Worm (Caenorhabditis elegans): ENCODE measurements around the gene R02D5.24.

Gene R02D5.24

ce11 chrV:14510746-14511145 is 9.6 kb downstream of the R02D5.24 start, which contains the start of gene R02D5.9:
TSS of gene R02D5.9 (minus strand) at chrV:14511123.
- no peak for TF ChIP-seq unc-62 (GFP tag; optimal IDR thresholded peaks at IDR 0.05)

- no peak for TF ChIP-seq unc-62 (GFP tag; optimal IDR thresholded peaks at IDR 0.05)
These were observed 16.9 kb downstream of the R02D5.24 start, which contains the start of gene R02D5.6 for ce11 chrV:14518010-14518409. TSS of gene R02D5.6 (minus strand) at chrV:14518110.

ce11 chrV:14519268-14519667 is 18.1 kb downstream of the R02D5.24 start, which contains the start of gene R02D5.8:
TSS of gene R02D5.8 (minus strand) at chrV:14519368.
- TF ChIP-seq unc-62 (GFP tag; optimal IDR thresholded peaks at IDR 0.05): no peak

- TF ChIP-seq unc-62 (GFP tag; optimal IDR thresholded peaks at IDR 0.05): no peak
These were observed 19.9 kb downstream of the R02D5.24 start, which contains the start of gene C53A5.17 for ce11 chrV:14521000-14521399. TSS of gene C53A5.17 (minus strand) at chrV:14521100.

ce11 chrV:14522514-14522913 is 21.4 kb downstream of the R02D5.24 start, which contains the start of gene C53A5.16:
TSS of gene C53A5.16 (minus strand) at chrV:14522614.
- TF ChIP-seq unc-62 (GFP tag; optimal IDR thresholded peaks at IDR 0.05): no peak

ce11 chrV:14523105-14523504 is 22.0 kb downstream of the R02D5.24 start, which contains the start of gene C53A5.2:
TSS of gene C53A5.2 (minus strand) at chrV:14523205.
- TF ChIP-seq unc-62 (GFP tag; optimal IDR thresholded peaks at IDR 0.05): no peak

- no peak for TF ChIP-seq unc-62 (GFP tag; optimal IDR thresholded peaks at IDR 0.05)
These were observed 22.8 kb downstream of the R02D5.24 start, which contains the start of gene ril-1 for ce11 chrV:14523788-14524582. TSS of gene ril-1 (minus strand) at chrV:14524129.

ce11 chrV:14525089-14525488 is 23.9 kb downstream of the R02D5.24 start, which contains the start of gene hda-1:
TSS of gene hda-1 (plus strand) at chrV:14525389.
- TF ChIP-seq unc-62 (GFP tag; optimal IDR thresholded peaks at IDR 0.05): no peak

- TF ChIP-seq unc-62 (GFP tag; optimal IDR thresholded peaks at IDR 0.05): no peak
These were observed 26.1 kb downstream of the R02D5.24 start for ce11 chrV:14527210-14527609.

ce11 chrV:14530813-14531212 is 29.7 kb downstream of the R02D5.24 start, which contains the start of gene kcnl-4:
TSS of gene kcnl-4 (plus strand) at chrV:14531113.
- no peak for TF ChIP-seq unc-62 (GFP tag; optimal IDR thresholded peaks at IDR 0.05)

- TF ChIP-seq unc-62 (GFP tag; optimal IDR thresholded peaks at IDR 0.05): no peak
These were observed 31.2 kb downstream of the R02D5.24 start for ce11 chrV:14532374-14532773.

ce11 chrV:14536274-14536673 is 35.1 kb downstream of the R02D5.24 start, which contains the start of gene tag-191:
TSS of gene tag-191 (minus strand) at chrV:14536374.
- TF ChIP-seq unc-62 (GFP tag; optimal IDR thresholded peaks at IDR 0.05): no peak

ce11 chrV:14539355-14539754 is 38.2 kb downstream of the R02D5.24 start:
- no peak for TF ChIP-seq unc-62 (GFP tag; optimal IDR thresholded peaks at IDR 0.05)

ce11 chrV:14540932-14541331 is 39.8 kb downstream of the R02D5.24 start:
- no peak for TF ChIP-seq unc-62 (GFP tag; optimal IDR thresholded peaks at IDR 0.05)

ce11 chrV:14542138-14542537 is 41.0 kb downstream of the R02D5.24 start:
- no peak for TF ChIP-seq unc-62 (GFP tag; optimal IDR thresholded peaks at IDR 0.05)

- TF ChIP-seq unc-62 (GFP tag; optimal IDR thresholded peaks at IDR 0.05): no peak
These were observed 44.7 kb downstream of the R02D5.24 start, which contains the start of gene rike-1 for ce11 chrV:14545816-14546283. TSS of gene rike-1 (minus strand) at chrV:14545866.

- TF ChIP-seq unc-62 (GFP tag; optimal IDR thresholded peaks at IDR 0.05): no peak
These were observed 45.4 kb downstream of the R02D5.24 start, which contains the start of gene C53A5.13 for ce11 chrV:14546569-14546968. TSS of gene C53A5.13 (plus strand) at chrV:14546869.
